Worm (Caenorhabditis elegans): ENCODE results near the gene dyrb-1.

Gene dyrb-1

ce11 chrII:9114972-9115371 is 8.0 kb upstream of the dyrb-1 start:
- no peak for TF ChIP-seq ztf-25 (GFP tag; IDR thresholded peaks at IDR 0.05)
- TF ChIP-seq cebp-1 (GFP tag; IDR thresholded peaks at IDR 0.05) = no peak
- TF ChIP-seq cebp-1 (tag; optimal IDR thresholded peaks at IDR 0.05) = peak; percentile 68

DNA sequence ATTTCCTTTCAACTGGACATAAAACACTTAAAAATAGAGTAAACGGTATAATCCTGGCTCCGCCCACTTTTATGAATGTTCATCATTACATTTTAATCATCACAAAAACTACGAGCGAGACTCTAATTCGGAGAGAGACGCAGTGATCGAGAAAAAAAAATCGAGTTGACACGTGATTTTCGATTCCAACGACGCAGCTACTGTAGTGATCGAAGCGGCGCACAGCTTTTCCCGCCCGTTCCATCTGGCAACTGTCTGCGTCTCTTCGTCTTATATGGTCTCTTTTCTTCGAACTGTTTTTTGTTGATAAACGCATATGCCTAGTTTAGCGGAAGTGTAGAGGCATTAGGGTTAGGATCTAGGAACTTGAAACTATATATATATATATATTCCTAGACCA is 6.8 kb upstream of the dyrb-1 start:
- TF ChIP-seq tbp1 (GFP tag; optimal IDR thresholded peaks at IDR 0.05) (peak; percentile 33), ama-1 (optimal IDR thresholded peaks at IDR 0.05) (no peak), ama-1 (GFP tag; optimal IDR thresholded peaks at IDR 0.05) (no peak), atf-7 (tag; optimal IDR thresholded peaks at IDR 0.05) (peak; percentile 42), dox-1 (GFP tag; IDR thresholded peaks at IDR 0.05) (peak; percentile 81), T07F8.4 (tag; optimal IDR thresholded peaks at IDR 0.05) (no peak), hmg-1.2 (GFP tag; IDR thresholded peaks at IDR 0.05) (peak; percentile 76), let-607 (tag; optimal IDR thresholded peaks at IDR 0.05) (peak; percentile 38 to 76), nhr-80 (tag; optimal IDR thresholded peaks at IDR 0.05) (peak; percentile 85), hrde-1 (tag; optimal IDR thresholded peaks at IDR 0.05; ENCODE audit: borderline replicate concordance) (no peak), ztf-18 (tag; optimal IDR thresholded peaks at IDR 0.05) (peak; percentile 43), lin-40 (tag; optimal IDR thresholded peaks at IDR 0.05) (peak; percentile 31), Y53G8AR.9 (GFP tag; conservative IDR thresholded peaks at IDR 0.05) (0 out of 2 replicates have a peak, but pooled peaks have one; percentile 28), madf-8 (GFP tag; conservative IDR thresholded peaks at IDR 0.05) (no peak), ekl-4 (GFP tag; IDR thresholded peaks at IDR 0.05) (no peak), B0336.3 (GFP tag; IDR thresholded peaks at IDR 0.05) (peak; percentile 38; the same call in 1 of the 2 replicates), mcd-1 (GFP tag; IDR thresholded peaks at IDR 0.05) (peak; percentile 45), F57C9.4 (tag; optimal IDR thresholded peaks at IDR 0.05) (no peak), madf-10 (tag; optimal IDR thresholded peaks at IDR 0.05) (peak; percentile 13), attf-5 (GFP tag; optimal IDR thresholded peaks at IDR 0.05) (peak; percentile 62), cebp-1 (GFP tag; IDR thresholded peaks at IDR 0.05) (no peak), cebp-1 (tag; optimal IDR thresholded peaks at IDR 0.05) (peak; percentile 71), Y79H2A.3 (GFP tag; conservative IDR thresholded peaks at IDR 0.05) (no peak), ztf-26 (tag; optimal IDR thresholded peaks at IDR 0.05) (peak; percentile 11), F52B5.7 (tag; optimal IDR thresholded peaks at IDR 0.05) (no peak), fkh-3 (tag; optimal IDR thresholded peaks at IDR 0.05) (no peak)

DNA sequence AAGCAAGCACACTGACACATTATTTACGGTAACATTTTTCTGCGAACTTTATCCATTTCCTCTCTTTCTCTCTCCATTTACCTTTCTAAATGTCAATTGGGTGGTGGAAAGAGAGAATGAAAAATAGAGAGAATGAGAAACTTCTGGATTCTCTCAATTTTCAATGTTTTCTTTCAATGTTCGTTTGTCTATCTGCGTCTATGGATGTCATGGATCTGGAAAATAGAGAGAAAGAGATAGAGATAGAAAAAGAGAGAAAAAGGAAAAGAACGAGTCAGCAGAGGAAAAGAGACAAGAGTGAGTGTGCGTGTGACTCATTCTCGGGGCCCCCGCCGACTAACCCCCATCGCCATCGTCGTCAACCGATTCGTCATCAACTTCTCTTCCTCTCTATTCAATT is 5.9 kb upstream of the dyrb-1 start, which contains the start of gene jun-1:
Gene jun-1, plus strand, starts transcription at position 307 of the 400 bp plus-strand sequence.
- TF ChIP-seq chd-7 (tag; optimal IDR thresholded peaks at IDR 0.05) (no peak), rcor-1 (GFP tag; IDR thresholded peaks at IDR 0.05) (peak; percentile 49), hmg-20 (GFP tag; IDR thresholded peaks at IDR 0.05) (no peak), dox-1 (GFP tag; IDR thresholded peaks at IDR 0.05) (peak; percentile 66), lin-54 (GFP tag; optimal IDR thresholded peaks at IDR 0.05) (peak; percentile 28), ceh-27 (GFP tag; optimal IDR thresholded peaks at IDR 0.05) (peak; percentile 71), rpc-1 (optimal IDR thresholded peaks at IDR 0.05) (peak; percentile 17), rpc-1 (tag; optimal IDR thresholded peaks at IDR 0.05) (no peak), snpc-3.4 (tag; optimal IDR thresholded peaks at IDR 0.05) (no peak), dpl-1 (GFP tag; optimal IDR thresholded peaks at IDR 0.05) (no peak), hlh-26 (GFP tag; conservative IDR thresholded peaks at IDR 0.05) (no peak), cebp-1 (GFP tag; IDR thresholded peaks at IDR 0.05) (no peak), cebp-1 (tag; optimal IDR thresholded peaks at IDR 0.05) (peak; percentile 78), ztf-26 (tag; optimal IDR thresholded peaks at IDR 0.05) (peak; percentile 69), mxl-1 (tag; optimal IDR thresholded peaks at IDR 0.05) (no peak), hsf-1 (GFP tag; IDR thresholded peaks at IDR 0.05) (0 out of 2 replicates have a peak, but pooled peaks have one; percentile 20), lin-35 (GFP tag; optimal IDR thresholded peaks at IDR 0.05) (peak in 1 of 3 experiments; percentile 77), efl-1 (GFP tag; optimal IDR thresholded peaks at IDR 0.05) (no peak), egrh-3 (GFP tag; IDR thresholded peaks at IDR 0.05) (0 out of 2 replicates have a peak, but pooled peaks have one; percentile 20), ZK185.1 (tag; optimal IDR thresholded peaks at IDR 0.05; ENCODE audit: poor library complexity, severe bottlenecking) (peak; percentile 34), zfh-2 (GFP tag; conservative IDR thresholded peaks at IDR 0.05) (peak; percentile 94), K11D2.4 (GFP tag; IDR thresholded peaks at IDR 0.05) (peak; percentile 59), gei-17 (GFP tag; optimal IDR thresholded peaks at IDR 0.05) (peak; percentile 23), D2030.7 (GFP tag; IDR thresholded peaks at IDR 0.05) (no peak), somi-1 (GFP tag; optimal IDR thresholded peaks at IDR 0.05) (peak; percentile 76)
